Worm (Caenorhabditis elegans): ENCODE data around the gene R11D1.3.

R11D1.3 gene

ce11 chrV:12695155-12695554 is 16.7 kb downstream of the R11D1.3 start, which contains the start of gene parn-1:
parn-1 (minus strand) TSS chrV:12695255.
- TF ChIP-seq lin-15B (tag; optimal IDR thresholded peaks at IDR 0.05) = no peak
- no peak for TF ChIP-seq zip-4 (GFP tag; optimal IDR thresholded peaks at IDR 0.05)

ce11 chrV:12683205-12683604 is 28.7 kb downstream of the R11D1.3 start:
- no peak for TF ChIP-seq tlp-1 (tag; optimal IDR thresholded peaks at IDR 0.05)
- TF ChIP-seq nhr-11 (tag; optimal IDR thresholded peaks at IDR 0.05) = no peak
- TF ChIP-seq elt-2 (tag; optimal IDR thresholded peaks at IDR 0.05) = no peak
- peak; percentile 7 for TF ChIP-seq nhr-90 (tag; optimal IDR thresholded peaks at IDR 0.05; ENCODE audit: poor library complexity)
- peak; percentile 15 for TF ChIP-seq nhr-20 (tag; optimal IDR thresholded peaks at IDR 0.05)

- TF ChIP-seq fkh-10 (GFP tag; optimal IDR thresholded peaks at IDR 0.05) (peak; percentile 9), ceh-82 (tag; optimal IDR thresholded peaks at IDR 0.05) (no peak)
Measured at ce11 chrV:12679807-12680206, 32.1 kb downstream of the R11D1.3 start, which contains the start of gene frpr-15. frpr-15 (plus strand) TSS chrV:12680107.

- no peak for TF ChIP-seq ztf-11 (tag; optimal IDR thresholded peaks at IDR 0.05)
- peak; percentile 53 for TF ChIP-seq ceh-8 (GFP tag; optimal IDR thresholded peaks at IDR 0.05)
- TF ChIP-seq dpl-1 (GFP tag; optimal IDR thresholded peaks at IDR 0.05) = no peak
- peak; percentile 64 for TF ChIP-seq dsc-1 (tag; optimal IDR thresholded peaks at IDR 0.05)
Measured at ce11 chrV:12679292-12679691, 32.6 kb downstream of the R11D1.3 start.

- TF ChIP-seq ceh-63 (GFP tag; optimal IDR thresholded peaks at IDR 0.05) (no peak), ceh-82 (tag; optimal IDR thresholded peaks at IDR 0.05) (no peak), rnt-1 (tag; optimal IDR thresholded peaks at IDR 0.05) (no peak), egl-27 (tag; optimal IDR thresholded peaks at IDR 0.05) (no peak), lin-14 (GFP tag; optimal IDR thresholded peaks at IDR 0.05) (peak; percentile 26), fkh-10 (GFP tag; optimal IDR thresholded peaks at IDR 0.05) (peak; percentile 91), lin-39 (tag; optimal IDR thresholded peaks at IDR 0.05) (no peak), unc-130 (tag; optimal IDR thresholded peaks at IDR 0.05) (no peak), lin-13 (GFP tag; optimal IDR thresholded peaks at IDR 0.05) (no peak), elt-2 (tag; optimal IDR thresholded peaks at IDR 0.05) (no peak)
Measured at ce11 chrV:12676299-12676698, 35.6 kb downstream of the R11D1.3 start.

ce11 chrV:12673745-12674144 is 38.2 kb downstream of the R11D1.3 start:
- no peak for TF ChIP-seq xbp-1 (tag; optimal IDR thresholded peaks at IDR 0.05)
- TF ChIP-seq ets-5 (GFP tag; IDR thresholded peaks at IDR 0.05) = no peak
- TF ChIP-seq nhr-90 (tag; optimal IDR thresholded peaks at IDR 0.05; ENCODE audit: poor library complexity) = no peak
- TF ChIP-seq isw-1 (GFP tag; IDR thresholded peaks at IDR 0.05) = no peak
- no peak for TF ChIP-seq vab-15 (tag; optimal IDR thresholded peaks at IDR 0.05)
- no peak for TF ChIP-seq egl-27 (tag; optimal IDR thresholded peaks at IDR 0.05)
- no peak for TF ChIP-seq nhr-85 (tag)
- TF ChIP-seq lin-14 (GFP tag; optimal IDR thresholded peaks at IDR 0.05) = peak; percentile 2
- TF ChIP-seq fkh-10 (GFP tag; optimal IDR thresholded peaks at IDR 0.05) = peak; percentile 83

- TF ChIP-seq elt-3 (tag; optimal IDR thresholded peaks at IDR 0.05) = no peak
Measured at ce11 chrV:12670607-12671006, 41.3 kb downstream of the R11D1.3 start, which contains the start of gene srx-116. srx-116 (plus strand) TSS chrV:12670907.

ce11 chrV:12667926-12668325 is 44.0 kb downstream of the R11D1.3 start, which contains the start of gene W05B10.4:
W05B10.4 (plus strand) TSS chrV:12668226.
- TF ChIP-seq unc-62 (GFP tag; optimal IDR thresholded peaks at IDR 0.05) (no peak), blmp-1 (tag; optimal IDR thresholded peaks at IDR 0.05) (peak; percentile 5), dsc-1 (tag; optimal IDR thresholded peaks at IDR 0.05) (no peak)
